Fruit fly (Drosophila melanogaster): Measurements from ENCODE around the gene boi.
A peak's percentile ranks its signal among the peaks of the same experiment; 100 is the strongest.

boi gene

dm6 chrX:2455337-2456246, 14.3 kb downstream of the boi start:
- TF ChIP-seq noc (tag; optimal IDR thresholded peaks at IDR 0.05), result peak; percentile 41

dm6 chrX:2453772-2454171, 16.1 kb downstream of the boi start:
- TF ChIP-seq noc (tag; optimal IDR thresholded peaks at IDR 0.05), result no peak

- no peak for TF ChIP-seq noc (tag; optimal IDR thresholded peaks at IDR 0.05)
Observed at dm6 chrX:2452734-2453133, 17.1 kb downstream of the boi start.

dm6 chrX:2447750-2448299, 22.0 kb downstream of the boi start, which contains the start of gene z:
Gene z, plus strand, starts transcription at chrX:2447769.
- TF ChIP-seq noc (tag; optimal IDR thresholded peaks at IDR 0.05), result peak; percentile 1

dm6 chrX:2443798-2444197, 26.0 kb downstream of the boi start, which contains the start of gene tko:
Gene tko, minus strand, starts transcription at chrX:2443976.
- no peak for TF ChIP-seq noc (tag; optimal IDR thresholded peaks at IDR 0.05)

dm6 chrX:2440219-2440618, 29.6 kb downstream of the boi start:
- no peak for TF ChIP-seq noc (tag; optimal IDR thresholded peaks at IDR 0.05)

dm6 chrX:2434913-2435312, 34.9 kb downstream of the boi start:
- TF ChIP-seq noc (tag; optimal IDR thresholded peaks at IDR 0.05), result no peak

dm6 chrX:2428903-2429302, 40.9 kb downstream of the boi start, which contains the start of gene gt:
Gene gt, minus strand, starts transcription at chrX:2428967.
- no peak for TF ChIP-seq noc (tag; optimal IDR thresholded peaks at IDR 0.05)

dm6 chrX:2425755-2426154, 44.1 kb downstream of the boi start, which contains the start of gene CG32797:
Gene CG32797, minus strand, starts transcription at chrX:2425855.
- no peak for TF ChIP-seq noc (tag; optimal IDR thresholded peaks at IDR 0.05)

- no peak for TF ChIP-seq noc (tag; optimal IDR thresholded peaks at IDR 0.05)
Observed at dm6 chrX:2419518-2419917, 50.3 kb downstream of the boi start.

dm6 chrX:2410805-2411204, 59.0 kb downstream of the boi start, which contains the start of gene CG12496:
Gene CG12496, minus strand, starts transcription at chrX:2410901.
- no peak for TF ChIP-seq noc (tag; optimal IDR thresholded peaks at IDR 0.05)

- TF ChIP-seq noc (tag; optimal IDR thresholded peaks at IDR 0.05), result no peak
Observed at dm6 chrX:2408675-2409163, 61.1 kb downstream of the boi start.

- no peak for TF ChIP-seq noc (tag; optimal IDR thresholded peaks at IDR 0.05)
Observed at dm6 chrX:2399438-2399837, 70.4 kb downstream of the boi start.

- TF ChIP-seq noc (tag; optimal IDR thresholded peaks at IDR 0.05), result no peak
Observed at dm6 chrX:2396204-2396882, 73.5 kb downstream of the boi start.

- no peak for TF ChIP-seq noc (tag; optimal IDR thresholded peaks at IDR 0.05)
Observed at dm6 chrX:2394516-2394915, 75.3 kb downstream of the boi start.
